Fruit fly (Drosophila melanogaster): Measurements from ENCODE around the gene Mettl3.

dm6 chr3R:24014600-24014999 is 17.4 kb upstream of the Mettl3 start:
- no peak for TF ChIP-seq Ptx1 (GFP tag; IDR thresholded peaks at IDR 0.05)
- TF ChIP-seq CG3163 (GFP tag; optimal IDR thresholded peaks at IDR 0.05), result no peak
- TF ChIP-seq CG3065 (GFP tag; optimal IDR thresholded peaks at IDR 0.05), result no peak
- no peak for TF ChIP-seq CG14441 (GFP tag; IDR thresholded peaks at IDR 0.05)
- TF ChIP-seq tx (GFP tag; optimal IDR thresholded peaks at IDR 0.05), result no peak
- no peak for TF ChIP-seq CG10147 (GFP tag; optimal IDR thresholded peaks at IDR 0.05)
- no peak for TF ChIP-seq Lim3 (GFP tag; IDR thresholded peaks at IDR 0.05)
- no peak for TF ChIP-seq Neu2 (GFP tag; optimal IDR thresholded peaks at IDR 0.05; ENCODE audit: borderline replicate concordance)
- TF ChIP-seq CG12942 (GFP tag; optimal IDR thresholded peaks at IDR 0.05), result no peak
- TF ChIP-seq CG4424 (GFP tag; optimal IDR thresholded peaks at IDR 0.05), result no peak
- no peak for TF ChIP-seq Max (GFP tag; optimal IDR thresholded peaks at IDR 0.05)
- no peak for TF ChIP-seq Blimp-1 (GFP tag; optimal IDR thresholded peaks at IDR 0.05)
- no peak for TF ChIP-seq CG4282 (GFP tag; optimal IDR thresholded peaks at IDR 0.05)
- no peak for TF ChIP-seq danr (GFP tag; IDR thresholded peaks at IDR 0.05)

Data from whole organism, embryonic.